Fruit fly (Drosophila melanogaster) whole organism, adult: ENCODE results near the gene Kat60.

Experiments used
- CG11617 ChIP-seq: fragments of 200-800 bp; sonication (Bioruptor generic); optimal IDR thresholded peaks from 2 replicates; lab custom pipeline; 2017; ENCODE audit warnings: mild to moderate bottlenecking, missing biosample characterization, missing genetic modification reagents, missing genetic modification characterization
- CG1620 ChIP-seq: fragments of 200-800 bp; sonication (Bioruptor generic); optimal IDR thresholded peaks from 2 replicates; lab custom pipeline; 2016; ENCODE audit warnings: missing biosample characterization, missing genetic modification characterization
- CG33017 ChIP-seq: fragments of 200-800 bp; sonication (Bioruptor generic); optimal IDR thresholded peaks from 2 replicates; lab custom pipeline; 2018; ENCODE audit warnings: missing biosample characterization, mild to moderate bottlenecking, missing genetic modification characterization, moderate library complexity
- Mnt ChIP-seq: fragments of 200-800 bp; sonication (Bioruptor generic); optimal IDR thresholded peaks from 2 replicates; lab custom pipeline; 2016; ENCODE audit warnings: missing biosample characterization, mild to moderate bottlenecking, missing genetic modification characterization
- cic ChIP-seq: fragments of 200-800 bp; sonication (Bioruptor generic); optimal IDR thresholded peaks from 2 replicates; lab custom pipeline; 2017; ENCODE audit warnings: missing biosample characterization, mild to moderate bottlenecking, missing genetic modification characterization, moderate library complexity

DNA sequence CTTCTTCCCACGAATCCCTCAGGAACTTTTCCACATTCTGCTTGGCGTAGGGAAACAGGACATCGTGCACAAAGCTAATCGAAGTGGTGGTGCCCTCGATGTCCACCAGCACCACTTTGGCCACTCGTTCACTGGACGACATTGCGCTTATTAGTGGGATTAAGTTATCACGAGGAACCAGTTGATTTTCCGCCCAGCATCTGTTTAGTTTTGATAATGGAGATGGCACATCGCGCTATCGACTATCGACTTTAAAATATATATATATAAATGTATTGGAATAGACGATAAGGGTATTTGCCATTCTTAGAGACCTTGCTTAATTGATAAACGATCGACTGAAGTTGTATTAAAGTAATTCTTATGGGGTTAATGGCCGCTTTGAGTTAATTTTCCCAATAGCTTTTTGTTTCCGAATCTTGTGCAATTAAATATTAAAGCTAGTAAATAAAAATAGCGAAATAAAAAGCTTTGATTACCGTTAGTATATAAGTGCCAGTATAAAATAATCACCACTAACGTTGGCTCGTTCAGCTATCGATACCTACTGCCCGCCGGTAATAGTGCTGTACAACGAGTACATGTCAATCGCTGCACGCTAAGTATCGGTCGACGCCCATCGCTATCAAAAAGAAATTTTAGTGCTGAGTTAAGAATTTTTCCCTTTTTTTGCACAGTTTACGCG is 24.6 kb upstream of the Kat60 start, which contains the start of the genes Enoph and Hph:
- TF ChIP-seq CG1620 (GFP tag; lab: Kevin White, UChicago): peak; percentile 61
- TF ChIP-seq CG33017 (tag; lab: Kevin White, UChicago): peak; percentile 79
- peak; percentile 33 for TF ChIP-seq cic (GFP tag; lab: Kevin White, UChicago)
- peak; percentile 67 for TF ChIP-seq Mnt (GFP tag; lab: Kevin White, UChicago)
- peak; percentile 79 for TF ChIP-seq CG11617 (GFP tag; lab: Kevin White, UChicago)
